Worm (Caenorhabditis elegans) whole organism, L4/young adult: Measurements from ENCODE around the gene pwp-1.

Experiments used
- W03F9.2 ChIP-seq: fragments of 150-350 bp; optimal IDR thresholded peaks from 2 replicates; lab custom pipeline; 2014; ENCODE audit warnings: missing biosample characterization, missing genetic modification characterization
- dao-5 ChIP-seq: sonication (generic microtip); optimal IDR thresholded peaks from 2 replicates; lab custom pipeline; 2016; ENCODE audit warnings: missing genotype, missing genetic modification characterization, moderate library complexity, missing compliant biosample characterization
- him-1 ChIP-seq: sonication (generic microtip); optimal IDR thresholded peaks from 2 replicates; lab custom pipeline; 2016; ENCODE audit warnings: missing genotype, missing genetic modification reagents, missing genetic modification characterization, missing compliant biosample characterization

ce11 chrIV:13250243-13250642 is 13.9 kb upstream of the pwp-1 start:
- TF ChIP-seq him-1, result no peak
- no peak for TF ChIP-seq W03F9.2 (tag; lab: Kevin White, UChicago)
- no peak for TF ChIP-seq dao-5 (tag; lab: Kevin White, UChicago)
